Worm (Caenorhabditis elegans): ENCODE data around the gene mboa-2.

Gene mboa-2

DNA sequence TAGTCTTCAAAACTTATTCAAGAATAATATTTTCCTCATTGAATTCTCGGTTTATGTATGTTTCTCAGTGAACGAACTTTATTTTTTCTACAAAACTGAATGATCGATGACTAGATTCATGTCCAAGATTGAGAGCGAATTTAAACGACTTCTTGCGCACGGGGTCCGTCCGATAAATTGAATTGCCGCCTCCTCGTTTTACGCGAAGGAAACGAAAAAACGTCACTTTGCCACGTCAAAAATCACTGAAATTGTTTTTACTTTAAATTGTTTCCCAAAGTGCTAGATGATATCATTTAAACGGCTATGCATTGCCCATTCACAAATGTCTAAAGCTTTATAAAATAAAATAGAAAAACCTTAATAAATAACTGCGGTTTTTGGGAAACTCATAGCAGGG, 45.5 kb upstream of the mboa-2 start:
- no peak for TF ChIP-seq D1046.2 (GFP tag; IDR thresholded peaks at IDR 0.05)
- TF ChIP-seq dmd-8 (GFP tag; IDR thresholded peaks at IDR 0.05), result no peak
- TF ChIP-seq dve-1 (tag; optimal IDR thresholded peaks at IDR 0.05; ENCODE audit: insufficient read depth), result no peak
- no peak for TF ChIP-seq dmd-9 (GFP tag; IDR thresholded peaks at IDR 0.05)
- TF ChIP-seq snpc-1.2 (GFP tag; IDR thresholded peaks at IDR 0.05), result no peak
- TF ChIP-seq ces-1 (GFP tag; optimal IDR thresholded peaks at IDR 0.05), result no peak
- no peak for TF ChIP-seq ama-1 (optimal IDR thresholded peaks at IDR 0.05)
- TF ChIP-seq fkh-10 (GFP tag; optimal IDR thresholded peaks at IDR 0.05), result peak; percentile 72

ce11 chrV:11164475-11164874, 42.2 kb upstream of the mboa-2 start, which contains the start of gene srg-40:
srg-40 (minus strand) TSS chrV:11164575.
- no peak for TF ChIP-seq ztf-7 (tag; optimal IDR thresholded peaks at IDR 0.05)

ce11 chrV:11161791-11162190, 39.5 kb upstream of the mboa-2 start, which contains the start of gene srg-41:
srg-41 (minus strand) TSS chrV:11161891.
- TF ChIP-seq Y105C5A.15 (GFP tag; IDR thresholded peaks at IDR 0.05), result no peak
- no peak for TF ChIP-seq fos-1 (tag; optimal IDR thresholded peaks at IDR 0.05)
- TF ChIP-seq egl-43 (GFP tag; IDR thresholded peaks at IDR 0.05), result no peak
- TF ChIP-seq hlh-30 (tag; optimal IDR thresholded peaks at IDR 0.05; ENCODE audit: insufficient read depth), result no peak
- no peak for TF ChIP-seq rbr-2 (tag; optimal IDR thresholded peaks at IDR 0.05)
- TF ChIP-seq jun-1 (tag; optimal IDR thresholded peaks at IDR 0.05), result no peak
- TF ChIP-seq saeg-2 (GFP tag; IDR thresholded peaks at IDR 0.05), result no peak
- TF ChIP-seq dmd-9 (GFP tag; IDR thresholded peaks at IDR 0.05), result no peak
- TF ChIP-seq pha-4 (GFP tag; IDR thresholded peaks at IDR 0.05), result no peak
- no peak for TF ChIP-seq pha-4 (tag; optimal IDR thresholded peaks at IDR 0.05)
- no peak for TF ChIP-seq dpl-1 (GFP tag; optimal IDR thresholded peaks at IDR 0.05)
- no peak for TF ChIP-seq lin-29 (GFP tag; IDR thresholded peaks at IDR 0.05)
- no peak for TF ChIP-seq dmd-6 (GFP tag; IDR thresholded peaks at IDR 0.05)
- TF ChIP-seq ama-1 (optimal IDR thresholded peaks at IDR 0.05), result no peak
- TF ChIP-seq zfp-3 (GFP tag; conservative IDR thresholded peaks at IDR 0.05), result no peak
- no peak for TF ChIP-seq hif-1 (tag; optimal IDR thresholded peaks at IDR 0.05)
- no peak for TF ChIP-seq zag-1 (tag; optimal IDR thresholded peaks at IDR 0.05)
- TF ChIP-seq mdl-1 (tag; optimal IDR thresholded peaks at IDR 0.05), result no peak
- TF ChIP-seq mxl-3 (GFP tag; optimal IDR thresholded peaks at IDR 0.05), result no peak
- no peak for TF ChIP-seq aha-1 (tag)
- no peak for TF ChIP-seq aly-2 (tag; optimal IDR thresholded peaks at IDR 0.05)

DNA sequence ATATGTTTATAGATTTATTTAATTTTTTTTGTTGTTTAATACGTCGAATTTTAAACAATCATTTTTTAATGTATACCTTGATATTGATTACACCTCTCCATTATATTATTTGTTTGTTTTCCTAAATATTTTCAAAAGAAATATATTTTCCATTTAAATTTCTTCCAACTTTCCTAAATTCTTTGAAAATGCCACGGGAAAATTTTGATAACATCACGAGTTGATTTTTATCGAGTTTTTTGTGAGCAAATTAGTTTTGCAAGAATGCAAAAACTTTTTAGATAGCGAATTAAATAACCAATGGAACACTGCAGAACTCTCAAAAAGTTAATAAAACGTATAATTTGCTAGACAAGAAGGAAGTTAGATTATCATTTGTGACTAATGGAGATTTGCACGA, 35.7 kb upstream of the mboa-2 start, which contains the start of gene srg-42:
srg-42 (minus strand) TSS at position 101 of the 400 bp plus-strand sequence.
- TF ChIP-seq php-3 (GFP tag; IDR thresholded peaks at IDR 0.05) (no peak), ceh-44 (GFP tag; IDR thresholded peaks at IDR 0.05) (no peak), pha-4 (GFP tag; IDR thresholded peaks at IDR 0.05) (no peak), pha-4 (tag; optimal IDR thresholded peaks at IDR 0.05) (no peak), egl-43 (GFP tag; IDR thresholded peaks at IDR 0.05) (no peak), lin-13 (GFP tag; optimal IDR thresholded peaks at IDR 0.05) (no peak), nhr-237 (tag; optimal IDR thresholded peaks at IDR 0.05) (no peak), lin-1 (GFP tag; IDR thresholded peaks at IDR 0.05) (no peak), lin-29 (GFP tag; IDR thresholded peaks at IDR 0.05) (no peak), F26F4.8 (GFP tag; conservative IDR thresholded peaks at IDR 0.05) (no peak), R02D3.7 (tag; optimal IDR thresholded peaks at IDR 0.05) (no peak), dpl-1 (GFP tag; optimal IDR thresholded peaks at IDR 0.05) (no peak), ces-1 (GFP tag; optimal IDR thresholded peaks at IDR 0.05) (no peak), snpc-1.2 (GFP tag; IDR thresholded peaks at IDR 0.05) (no peak)

ce11 chrV:11156589-11156988, 34.3 kb upstream of the mboa-2 start:
- TF ChIP-seq nhr-111 (GFP tag; optimal IDR thresholded peaks at IDR 0.05) (no peak), hlh-30 (tag; optimal IDR thresholded peaks at IDR 0.05; ENCODE audit: insufficient read depth) (no peak), daf-16 (GFP tag; optimal IDR thresholded peaks at IDR 0.05) (no peak), daf-16 (tag; optimal IDR thresholded peaks at IDR 0.05) (no peak), fos-1 (tag; optimal IDR thresholded peaks at IDR 0.05) (no peak), nhr-41 (GFP tag; IDR thresholded peaks at IDR 0.05) (no peak), dmd-9 (GFP tag; IDR thresholded peaks at IDR 0.05) (no peak), F49E8.2 (tag; optimal IDR thresholded peaks at IDR 0.05; ENCODE audit: borderline replicate concordance) (no peak), cey-2 (tag; optimal IDR thresholded peaks at IDR 0.05; ENCODE audit: borderline replicate concordance, insufficient read depth) (no peak), daf-19 (GFP tag; conservative IDR thresholded peaks at IDR 0.05) (no peak), Y105C5A.15 (GFP tag; IDR thresholded peaks at IDR 0.05) (no peak), nhr-42 (GFP tag; IDR thresholded peaks at IDR 0.05) (no peak)
